Fruit fly (Drosophila melanogaster) whole organism, embryonic: ENCODE data around the gene CG14300.

Experiments used
- B-H2 ChIP-seq: fragments of 200-800 bp; sonication (Bioruptor generic); optimal IDR thresholded peaks from 2 replicates; lab custom pipeline; 2018; ENCODE audit warnings: missing biosample characterization, mild to moderate bottlenecking, missing genetic modification characterization
- C15 ChIP-seq: fragments of 200-800 bp; sonication (Bioruptor generic); IDR thresholded peaks from 3 replicates; pipeline ENCODE4 v1.3.6; 2022; ENCODE audit warnings: missing biosample characterization, missing genetic modification characterization
- CG10654 ChIP-seq: fragments of 200-800 bp; sonication (Bioruptor generic); optimal IDR thresholded peaks from 2 replicates; lab custom pipeline; 2016; ENCODE audit warnings: missing biosample characterization, missing genetic modification characterization
- CG10979 ChIP-seq: fragments of 200-800 bp; sonication (Bioruptor generic); optimal IDR thresholded peaks from 2 replicates; lab custom pipeline; 2018; ENCODE audit warnings: missing biosample characterization, mild to moderate bottlenecking, missing genetic modification characterization, moderate library complexity
- CG12104 ChIP-seq: fragments of 200-800 bp; sonication (Bioruptor generic); optimal IDR thresholded peaks from 3 replicates; lab custom pipeline; 2016; ENCODE audit warnings: missing biosample characterization, missing genetic modification characterization
- CG12155 ChIP-seq: fragments of 200-800 bp; sonication (Bioruptor generic); optimal IDR thresholded peaks from 3 replicates; lab custom pipeline; 2016; ENCODE audit warnings: missing biosample characterization, missing genetic modification characterization
- CG14667 ChIP-seq: fragments of 200-800 bp; sonication (Bioruptor generic); IDR thresholded peaks from 2 replicates; pipeline ENCODE4 v1.3.6; 2022; ENCODE audit warnings: missing biosample characterization, missing genetic modification characterization
- CG15601 ChIP-seq: fragments of 200-800 bp; sonication (Bioruptor generic); optimal IDR thresholded peaks from 3 replicates; lab custom pipeline; 2019; ENCODE audit warnings: missing biosample characterization, mild to moderate bottlenecking, missing genetic modification characterization, moderate library complexity
- CG18262 ChIP-seq: fragments of 200-800 bp; optimal IDR thresholded peaks from 3 replicates; lab custom pipeline; 2019; ENCODE audit warnings: missing biosample characterization, mild to moderate bottlenecking, missing genetic modification characterization, moderate library complexity
- CG18619 ChIP-seq: fragments of 200-800 bp; sonication (Bioruptor generic); optimal IDR thresholded peaks from 3 replicates; lab custom pipeline; 2017; ENCODE audit warnings: missing biosample characterization, mild to moderate bottlenecking, missing genetic modification characterization
- CG33213 ChIP-seq: fragments of 200-800 bp; sonication (Bioruptor generic); optimal IDR thresholded peaks from 3 replicates; lab custom pipeline; 2016; ENCODE audit warnings: missing biosample characterization, missing genetic modification characterization
- CG3726 ChIP-seq: fragments of 200-800 bp; sonication (Bioruptor generic); IDR thresholded peaks from 3 replicates; pipeline ENCODE4, ENCODE4 v1.3.6; 2022; ENCODE audit warnings: missing biosample characterization, missing genetic modification characterization
- CG3995 ChIP-seq: fragments of 200-800 bp; sonication (Bioruptor generic); optimal IDR thresholded peaks from 3 replicates; lab custom pipeline; 2016; ENCODE audit warnings: missing biosample characterization, missing genetic modification characterization
- CG7372 ChIP-seq: fragments of 200-800 bp; sonication (Bioruptor generic); IDR thresholded peaks from 2 replicates; pipeline ENCODE4 v1.3.6; 2022; ENCODE audit warnings: missing biosample characterization, missing genetic modification characterization
- CG8944 ChIP-seq: fragments of 200-800 bp; sonication (Bioruptor generic); optimal IDR thresholded peaks from 3 replicates; lab custom pipeline; 2016; ENCODE audit warnings: missing biosample characterization, missing genetic modification characterization
- CG9437 ChIP-seq: fragments of 200-800 bp; sonication (Bioruptor generic); optimal IDR thresholded peaks from 2 replicates; lab custom pipeline; 2018; ENCODE audit warnings: missing biosample characterization, mild to moderate bottlenecking, missing genetic modification characterization
- CG9817 ChIP-seq: fragments of 200-800 bp; sonication (Bioruptor generic); optimal IDR thresholded peaks from 2 replicates; lab custom pipeline; 2018; ENCODE audit warnings: missing biosample characterization, mild to moderate bottlenecking, missing genetic modification characterization, moderate library complexity
- CG9876 ChIP-seq: fragments of 200-800 bp; sonication (Bioruptor generic); optimal IDR thresholded peaks from 2 replicates; lab custom pipeline; 2016; ENCODE audit warnings: missing biosample characterization, missing genetic modification characterization
- Dbx ChIP-seq: fragments of 200-800 bp; sonication (Bioruptor generic); IDR thresholded peaks from 3 replicates; pipeline ENCODE4 v1.3.6; 2022; ENCODE audit warnings: missing biosample characterization, missing genetic modification characterization
- Dp ChIP-seq: fragments of 200-800 bp; sonication (Bioruptor generic); optimal IDR thresholded peaks from 2 replicates; lab custom pipeline; 2018; ENCODE audit warnings: missing biosample characterization, mild to moderate bottlenecking, missing genetic modification characterization, moderate library complexity
- Dref ChIP-seq: fragments of 200-800 bp; sonication (Bioruptor generic); IDR thresholded peaks from 2 replicates; pipeline ENCODE4 v1.3.6; 2022; ENCODE audit warnings: missing biosample characterization, missing genetic modification characterization
- Hmx ChIP-seq: fragments of 200-800 bp; sonication (Bioruptor generic); optimal IDR thresholded peaks from 2 replicates; lab custom pipeline; 2016; ENCODE audit warnings: missing biosample characterization, missing genetic modification characterization
- Mad ChIP-seq: fragments of 200-800 bp; sonication (Bioruptor generic); optimal IDR thresholded peaks from 2 replicates; lab custom pipeline; 2016; ENCODE audit warnings: missing biosample characterization, missing genetic modification characterization
- Mes4 ChIP-seq: fragments of 200-800 bp; sonication (Bioruptor generic); optimal IDR thresholded peaks from 2 replicates; lab custom pipeline; 2016; ENCODE audit warnings: missing biosample characterization, missing genetic modification characterization
- NK7.1 ChIP-seq: fragments of 200-800 bp; sonication (Bioruptor generic); optimal IDR thresholded peaks from 3 replicates; lab custom pipeline; 2016; ENCODE audit warnings: missing biosample characterization, missing genetic modification characterization
- Oli ChIP-seq: fragments of 200-800 bp; sonication (Bioruptor generic); optimal IDR thresholded peaks from 2 replicates; lab custom pipeline; 2018; ENCODE audit warnings: missing biosample characterization, mild to moderate bottlenecking, missing genetic modification characterization, moderate library complexity
- Opbp ChIP-seq: fragments of 200-800 bp; sonication (Bioruptor generic); IDR thresholded peaks from 3 replicates; pipeline ENCODE4 v1.3.6; 2022; ENCODE audit warnings: missing biosample characterization, missing genetic modification characterization; ENCODE audit not compliant: partially characterized antibody
- Rfx ChIP-seq: fragments of 200-800 bp; sonication (Bioruptor generic); IDR thresholded peaks from 2 replicates; pipeline ENCODE4 v1.3.6; 2022; ENCODE audit warnings: missing biosample characterization, missing genetic modification characterization
- Scr ChIP-seq: fragments of 200-800 bp; sonication (Bioruptor generic); IDR thresholded peaks from 2 replicates; pipeline ENCODE4 v1.3.6; 2022; ENCODE audit warnings: missing biosample characterization, missing genetic modification characterization; ENCODE audit not compliant: partially characterized antibody
- Side ChIP-seq: fragments of 200-800 bp; sonication (Bioruptor generic); optimal IDR thresholded peaks from 2 replicates; lab custom pipeline; 2016; ENCODE audit warnings: missing biosample characterization, missing genetic modification characterization
- Ssrp ChIP-seq: fragments of 200-800 bp; sonication (Bioruptor generic); optimal IDR thresholded peaks from 2 replicates; lab custom pipeline; 2018; ENCODE audit warnings: missing biosample characterization, mild to moderate bottlenecking, missing genetic modification characterization, moderate library complexity
- ato ChIP-seq: fragments of 200-800 bp; sonication (Bioruptor generic); IDR thresholded peaks from 2 replicates; pipeline ENCODE4 v1.3.6; 2022; ENCODE audit warnings: missing biosample characterization, missing genetic modification characterization; ENCODE audit not compliant: partially characterized antibody
- cas ChIP-seq: fragments of 200-800 bp; sonication (Bioruptor generic); IDR thresholded peaks from 2 replicates; pipeline ENCODE4 v1.3.6; 2022; ENCODE audit warnings: missing biosample characterization, missing genetic modification characterization
- dati ChIP-seq: fragments of 200-800 bp; sonication (Bioruptor generic); IDR thresholded peaks from 2 replicates; pipeline ENCODE4 v1.3.6; 2022; ENCODE audit warnings: missing biosample characterization, missing genetic modification characterization
- exex ChIP-seq: fragments of 200-800 bp; sonication (Bioruptor generic); optimal IDR thresholded peaks from 4 replicates; lab custom pipeline; 2018; ENCODE audit warnings: missing biosample characterization, mild to moderate bottlenecking, missing genetic modification characterization, moderate library complexity
- eyg ChIP-seq: fragments of 200-800 bp; sonication (Bioruptor generic); optimal IDR thresholded peaks from 3 replicates; lab custom pipeline; 2016; ENCODE audit warnings: missing biosample characterization, missing genetic modification characterization
- ham ChIP-seq: fragments of 200-800 bp; sonication (Bioruptor generic); IDR thresholded peaks from 2 replicates; pipeline ENCODE4 v1.3.6; 2022; ENCODE audit warnings: missing biosample characterization, missing genetic modification characterization
- hbn ChIP-seq: fragments of 200-800 bp; sonication (Bioruptor generic); IDR thresholded peaks from 2 replicates; pipeline ENCODE4 v1.3.6; 2022; ENCODE audit warnings: missing biosample characterization, missing genetic modification characterization; ENCODE audit not compliant: partially characterized antibody
- hkb ChIP-seq, 2 experiments: fragments of 200-800 bp in 1 of 2; fragments of >200 bp in 1 of 2; sonication (Bioruptor generic) in 1 of 2; IDR thresholded peaks in 1 of 2; optimal IDR thresholded peaks in 1 of 2; 2 replicates each; pipeline versions ENCODE4 v1.3.6 to Lab custom; 2017 to 2022; ENCODE audit warnings: missing biosample characterization in 1 of 2, missing genetic modification characterization in 1 of 2
- klu ChIP-seq: fragments of 200-800 bp; sonication (Bioruptor generic); IDR thresholded peaks from 2 replicates; pipeline ENCODE4 v1.3.6; 2022; ENCODE audit warnings: missing biosample characterization, missing genetic modification characterization
- maf-S ChIP-seq: fragments of 200-800 bp; sonication (Bioruptor generic); optimal IDR thresholded peaks from 2 replicates; lab custom pipeline; 2016; ENCODE audit warnings: missing biosample characterization, missing genetic modification characterization
- mld ChIP-seq: fragments of 200-800 bp; sonication (Bioruptor generic); IDR thresholded peaks from 3 replicates; pipeline ENCODE4 v1.3.6; 2022; ENCODE audit warnings: missing biosample characterization, missing genetic modification characterization; ENCODE audit not compliant: partially characterized antibody
- onecut ChIP-seq: fragments of 200-800 bp; sonication (Bioruptor generic); IDR thresholded peaks from 2 replicates; pipeline ENCODE4 v1.3.6; 2022; ENCODE audit warnings: missing biosample characterization, missing genetic modification characterization
- slou ChIP-seq: fragments of 200-800 bp; sonication (Bioruptor generic); optimal IDR thresholded peaks from 3 replicates; lab custom pipeline; 2016; ENCODE audit warnings: missing biosample characterization, missing genetic modification characterization
- sr ChIP-seq: fragments of 200-800 bp; sonication (Bioruptor generic); IDR thresholded peaks from 3 replicates; pipeline ENCODE4 v1.3.6; 2022; ENCODE audit warnings: missing biosample characterization, missing genetic modification characterization
- twi ChIP-seq: fragments of 200-800 bp; optimal IDR thresholded peaks from 2 replicates; lab custom pipeline; 2019; ENCODE audit warnings: missing biosample characterization, mild to moderate bottlenecking, missing genetic modification characterization, moderate library complexity
- usp ChIP-seq: fragments of >200 bp; optimal IDR thresholded peaks from 2 replicates; lab custom pipeline; 2017; ENCODE audit warnings: missing biosample characterization, missing genetic modification characterization
- vfl ChIP-seq: fragments of 200-800 bp; sonication (Bioruptor generic); optimal IDR thresholded peaks from 2 replicates; lab custom pipeline; 2016; ENCODE audit warnings: missing biosample characterization, missing genetic modification characterization
- wor ChIP-seq: fragments of 200-800 bp; sonication (Bioruptor generic); IDR thresholded peaks from 2 replicates; pipeline ENCODE4 v1.3.6; 2022; ENCODE audit warnings: missing biosample characterization, missing genetic modification characterization

CG14300 gene

DNA sequence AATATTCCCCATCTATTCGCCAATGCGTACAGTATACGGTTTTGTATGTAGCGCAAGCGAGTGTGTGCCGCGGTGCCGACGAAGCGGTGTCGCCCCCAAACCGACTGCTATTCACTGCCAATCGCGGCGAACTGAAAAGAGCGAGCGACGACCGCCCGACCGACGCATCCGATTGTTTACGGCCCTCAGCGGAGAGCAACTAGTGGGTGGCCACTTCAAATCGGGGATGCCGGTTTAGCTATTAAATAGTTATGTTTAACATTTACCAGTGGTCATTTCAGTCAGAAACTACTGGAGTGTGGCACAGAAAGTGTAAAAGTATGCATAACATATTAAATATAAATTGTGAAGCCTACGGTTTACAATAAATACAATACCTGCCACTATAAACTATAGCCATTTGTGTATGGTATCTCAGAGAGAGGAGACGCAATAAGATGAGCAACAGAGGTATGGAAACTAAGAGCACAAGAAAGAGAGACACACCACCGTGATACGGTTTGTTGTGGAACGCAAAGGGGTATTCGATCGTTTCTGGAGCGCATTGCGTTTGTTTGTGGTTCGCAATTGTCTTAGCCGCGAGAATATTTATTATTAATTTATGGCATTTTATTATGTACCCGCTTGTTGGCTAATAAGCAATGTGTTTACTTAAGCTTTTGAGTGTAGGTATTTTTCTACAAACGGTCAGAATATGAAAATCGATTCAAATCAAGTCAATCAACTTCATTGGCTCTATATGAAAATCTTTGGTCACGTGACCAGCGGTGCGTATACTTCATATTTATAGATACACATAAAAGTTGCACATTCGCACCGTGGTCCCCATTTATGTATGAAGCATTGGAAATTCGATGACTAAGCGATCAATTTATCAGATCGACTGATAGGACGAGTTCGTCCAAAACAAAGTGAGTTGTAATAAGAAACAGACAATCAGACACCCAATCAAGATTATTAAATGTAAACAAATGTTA is 46.8 kb upstream of the CG14300 start (continued):
- TF ChIP-seq twi (tag; lab: Kevin White, UChicago), result no peak
- peak; percentile 11 for TF ChIP-seq CG12104 (GFP tag; lab: Kevin White, UChicago)
- no peak for TF ChIP-seq eyg (GFP tag; lab: Kevin White, UChicago)
- no peak for TF ChIP-seq B-H2
- TF ChIP-seq CG12155 (GFP tag; lab: Kevin White, UChicago), result peak; percentile 30
- TF ChIP-seq CG10654, result no peak
- TF ChIP-seq CG9876 (GFP tag; lab: Kevin White, UChicago), result no peak
- peak; percentile 89 for TF ChIP-seq CG7372 (GFP tag; lab: Robert Waterston, UW)
- TF ChIP-seq CG15601, result no peak
- no peak for TF ChIP-seq CG9437 (GFP tag; lab: Kevin White, UChicago)
- TF ChIP-seq vfl (GFP tag; lab: Kevin White, UChicago), result peak; percentile 9
- peak; percentile 44; the same call in 1 of the 2 replicates for TF ChIP-seq Rfx
- TF ChIP-seq CG8944 (GFP tag; lab: Kevin White, UChicago), result no peak
- TF ChIP-seq ham, result no peak
- peak; percentile 33; the same call in 1 of the 2 replicates for TF ChIP-seq hbn
- no peak for TF ChIP-seq ato (GFP tag; lab: Robert Waterston, UW)
- TF ChIP-seq sr (GFP tag; lab: Robert Waterston, UW), result peak; percentile 62
- TF ChIP-seq usp, result no peak
- TF ChIP-seq exex (tag; lab: Kevin White, UChicago), result no peak
- no peak for TF ChIP-seq cas (GFP tag; lab: Robert Waterston, UW)
- no peak for TF ChIP-seq Oli (tag; lab: Kevin White, UChicago)
- TF ChIP-seq hkb (optimal IDR thresholded peaks at IDR 0.05; lab: Kevin White, UChicago), result no peak
- TF ChIP-seq hkb (GFP tag; IDR thresholded peaks at IDR 0.05; lab: Robert Waterston, UW), result 0 out of 2 replicates have a peak, but pooled peaks have one; percentile 52
- TF ChIP-seq klu, result no peak
- no peak for TF ChIP-seq slou (GFP tag; lab: Kevin White, UChicago)
- TF ChIP-seq CG9817 (tag; lab: Kevin White, UChicago), result no peak
- no peak for TF ChIP-seq Ssrp (tag; lab: Kevin White, UChicago)
- TF ChIP-seq CG18619, result no peak
- TF ChIP-seq CG18262 (tag; lab: Kevin White, UChicago), result no peak
- TF ChIP-seq dati (GFP tag; lab: Robert Waterston, UW), result no peak
- no peak for TF ChIP-seq maf-S (GFP tag; lab: Kevin White, UChicago)
- TF ChIP-seq onecut (GFP tag; lab: Robert Waterston, UW), result no peak
- no peak for TF ChIP-seq mld (GFP tag; lab: Robert Waterston, UW)
- TF ChIP-seq Opbp (GFP tag; lab: Robert Waterston, UW), result peak; percentile 46; the same call in 2 of the 3 replicates
- TF ChIP-seq Dbx (GFP tag; lab: Robert Waterston, UW), result peak; percentile 45; the same call in 1 of the 3 replicates
- TF ChIP-seq CG33213, result no peak
- TF ChIP-seq NK7.1 (GFP tag; lab: Kevin White, UChicago), result no peak
- TF ChIP-seq Side, result no peak
- TF ChIP-seq Scr (GFP tag; lab: Robert Waterston, UW), result no peak
- no peak for TF ChIP-seq CG14667 (GFP tag; lab: Robert Waterston, UW)
- 0 out of 2 replicates have a peak, but pooled peaks have one; percentile 27 for TF ChIP-seq Dref
- no peak for TF ChIP-seq Mad (GFP tag; lab: Kevin White, UChicago)
- no peak for TF ChIP-seq Mes4 (GFP tag; lab: Kevin White, UChicago)
- TF ChIP-seq wor (GFP tag; lab: Robert Waterston, UW), result no peak
- TF ChIP-seq CG3995 (GFP tag; lab: Kevin White, UChicago), result no peak
- TF ChIP-seq CG10979 (tag; lab: Kevin White, UChicago), result peak; percentile 50
- no peak for TF ChIP-seq CG3726
- TF ChIP-seq C15, result no peak
- TF ChIP-seq Hmx (GFP tag; lab: Kevin White, UChicago), result no peak
- TF ChIP-seq Dp (GFP tag; lab: Kevin White, UChicago), result no peak
